Fruit fly (Drosophila melanogaster): ENCODE data around the gene Rpt2.

Rpt2 gene

DNA sequence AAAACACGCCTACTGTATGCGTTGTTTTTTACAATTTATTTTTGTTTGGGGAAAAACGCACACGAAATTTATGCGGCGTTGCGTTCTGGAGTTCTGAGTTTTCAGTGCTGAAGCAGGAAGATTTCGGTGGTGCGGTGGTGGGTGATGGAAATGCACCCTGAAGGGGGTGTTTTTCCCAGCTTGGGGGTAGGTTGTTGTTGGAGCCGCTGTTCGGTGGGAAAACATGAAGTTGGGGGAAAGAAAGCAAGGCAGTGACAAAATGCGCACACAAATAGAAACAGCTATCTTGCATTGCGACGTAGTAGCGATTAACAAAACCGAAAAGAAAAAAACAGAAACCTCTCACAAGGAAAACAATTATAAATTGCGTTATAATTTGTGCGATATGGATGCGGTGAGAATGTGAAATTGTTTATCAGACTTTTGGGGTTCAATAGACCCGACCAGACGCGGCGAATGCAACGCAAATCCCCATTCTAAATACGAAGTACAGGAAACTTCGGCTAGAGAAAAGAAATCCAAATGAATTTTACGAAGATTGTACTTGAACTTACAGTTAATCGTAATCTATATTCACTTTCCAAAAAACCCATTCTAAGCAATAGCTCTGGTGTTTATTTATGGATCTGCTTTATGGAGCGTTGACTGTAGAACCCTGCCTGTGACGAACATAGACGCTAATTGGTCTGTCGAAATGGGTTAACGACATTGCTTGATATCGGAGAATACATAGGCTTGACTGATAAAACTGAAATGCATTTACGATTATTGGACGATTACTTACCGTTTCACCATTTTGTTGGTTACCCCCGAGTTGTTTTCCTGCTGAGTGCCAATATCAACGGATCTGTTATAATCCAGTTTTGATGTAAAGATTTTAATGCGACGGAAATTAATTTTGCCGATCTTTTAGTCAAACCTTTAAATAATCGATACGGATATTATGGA lies 42.8 kb downstream of the Rpt2 start (continued):
- TF ChIP-seq CG11093 (GFP tag; IDR thresholded peaks at IDR 0.05) (no peak), tup (GFP tag; optimal IDR thresholded peaks at IDR 0.05) (no peak), CG10543 (GFP tag; optimal IDR thresholded peaks at IDR 0.05) (no peak), disco-r (GFP tag; optimal IDR thresholded peaks at IDR 0.05) (no peak), CG8478 (optimal IDR thresholded peaks at IDR 0.05) (no peak), pan (optimal IDR thresholded peaks at IDR 0.05) (no peak), pan (GFP tag; optimal IDR thresholded peaks at IDR 0.05 in 1 of 2, IDR thresholded peaks at IDR 0.05 in 1 of 2) (peak in 1 of 2 experiments; percentile 5), Sry-δ (GFP tag; optimal IDR thresholded peaks at IDR 0.05) (no peak), Mes4 (GFP tag; optimal IDR thresholded peaks at IDR 0.05) (no peak), Myb (GFP tag; optimal IDR thresholded peaks at IDR 0.05) (no peak), Asciz (GFP tag; optimal IDR thresholded peaks at IDR 0.05) (no peak), pzg (GFP tag; optimal IDR thresholded peaks at IDR 0.05) (no peak), CG5180 (GFP tag; optimal IDR thresholded peaks at IDR 0.05) (no peak), nmo (GFP tag; optimal IDR thresholded peaks at IDR 0.05) (peak; percentile 24), B-H2 (GFP tag; optimal IDR thresholded peaks at IDR 0.05) (no peak), CG11560 (tag; IDR thresholded peaks at IDR 0.05) (no peak), B-H1 (GFP tag; IDR thresholded peaks at IDR 0.05) (no peak), corto (GFP tag; optimal IDR thresholded peaks at IDR 0.05) (peak; percentile 66), hkb (optimal IDR thresholded peaks at IDR 0.05) (no peak), hkb (GFP tag; IDR thresholded peaks at IDR 0.05) (0 out of 2 replicates have a peak, but pooled peaks have one; percentile 28), hth (optimal IDR thresholded peaks at IDR 0.05) (no peak), CG14860 (GFP tag; IDR thresholded peaks at IDR 0.05; ENCODE audit: partially characterized antibody) (no peak), kay (GFP tag; optimal IDR thresholded peaks at IDR 0.05) (no peak), CG10366 (GFP tag; IDR thresholded peaks at IDR 0.05) (no peak; the same call in 1 of the 2 replicates), CG4617 (GFP tag; optimal IDR thresholded peaks at IDR 0.05; ENCODE audit: borderline replicate concordance) (no peak), E2f2 (GFP tag; IDR thresholded peaks at IDR 0.05) (peak; percentile 15; the same call in 1 of the 2 replicates), CG4282 (GFP tag; optimal IDR thresholded peaks at IDR 0.05) (no peak), Dll (GFP tag; IDR thresholded peaks at IDR 0.05; ENCODE audit: partially characterized antibody) (no peak), tna (GFP tag; IDR thresholded peaks at IDR 0.05; ENCODE audit: partially characterized antibody) (no peak), CG10565 (GFP tag; optimal IDR thresholded peaks at IDR 0.05) (no peak), CG3995 (GFP tag; optimal IDR thresholded peaks at IDR 0.05) (no peak), Ets65A (GFP tag) (no peak), CG6254 (GFP tag; optimal IDR thresholded peaks at IDR 0.05) (no peak), so (GFP tag; IDR thresholded peaks at IDR 0.05) (no peak), Dip3 (GFP tag; optimal IDR thresholded peaks at IDR 0.05) (no peak), CG16779 (GFP tag; IDR thresholded peaks at IDR 0.05) (no peak), CG17359 (tag; optimal IDR thresholded peaks at IDR 0.05) (peak; percentile 23), CG7357 (GFP tag; IDR thresholded peaks at IDR 0.05) (no peak), prd (optimal IDR thresholded peaks at IDR 0.05) (no peak), prd (GFP tag; IDR thresholded peaks at IDR 0.05) (0 out of 3 replicates have a peak, but pooled peaks have one; percentile 23), Med (GFP tag) (peak; percentile 88), tio (GFP tag; optimal IDR thresholded peaks at IDR 0.05) (no peak), croc (GFP tag; conservative IDR thresholded peaks at IDR 0.05) (no peak), CG34376 (GFP tag; optimal IDR thresholded peaks at IDR 0.05) (no peak), CG8359 (GFP tag; optimal IDR thresholded peaks at IDR 0.05; ENCODE audit: borderline replicate concordance) (no peak), abd-A (tag; optimal IDR thresholded peaks at IDR 0.05) (no peak), al (GFP tag; IDR thresholded peaks at IDR 0.05) (no peak), insv (GFP tag; optimal IDR thresholded peaks at IDR 0.05) (no peak), dpn (GFP tag; optimal IDR thresholded peaks at IDR 0.05) (peak in 1 of 2 experiments; percentile 6), CG6683 (GFP tag; optimal IDR thresholded peaks at IDR 0.05) (no peak)

Data from whole organism, embryonic.